Worm (Caenorhabditis elegans): ENCODE results near the gene K05F6.14.

K05F6.14 gene

DNA sequence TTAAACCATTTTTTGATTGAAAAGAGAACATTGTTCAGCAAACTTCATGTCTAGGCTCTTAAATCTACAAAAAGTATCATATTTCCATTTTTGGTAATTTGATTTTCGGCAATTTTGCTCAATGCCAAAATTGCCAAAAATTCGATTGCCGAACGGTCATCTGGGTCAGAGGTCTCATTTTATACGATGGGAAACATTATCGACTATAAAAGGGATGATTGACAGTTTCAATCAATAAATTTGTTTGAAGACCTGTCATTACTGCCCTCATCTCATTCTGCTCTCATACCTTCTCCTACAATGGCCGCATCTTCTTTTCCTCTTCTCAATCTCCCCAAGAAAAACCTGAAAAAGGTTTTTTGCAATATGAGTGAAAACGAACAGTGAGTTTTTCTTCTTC lies at the start of gene K05F6.14:
TSS of gene K05F6.14 (plus strand) at position 301 of the 400 bp plus-strand sequence.
- TF ChIP-seq ztf-4 (tag; optimal IDR thresholded peaks at IDR 0.05) (no peak), eor-1 (tag; optimal IDR thresholded peaks at IDR 0.05) (no peak), lsy-12 (tag; optimal IDR thresholded peaks at IDR 0.05) (no peak), nhr-11 (tag; optimal IDR thresholded peaks at IDR 0.05) (no peak), pqm-1 (tag; optimal IDR thresholded peaks at IDR 0.05) (no peak)

DNA sequence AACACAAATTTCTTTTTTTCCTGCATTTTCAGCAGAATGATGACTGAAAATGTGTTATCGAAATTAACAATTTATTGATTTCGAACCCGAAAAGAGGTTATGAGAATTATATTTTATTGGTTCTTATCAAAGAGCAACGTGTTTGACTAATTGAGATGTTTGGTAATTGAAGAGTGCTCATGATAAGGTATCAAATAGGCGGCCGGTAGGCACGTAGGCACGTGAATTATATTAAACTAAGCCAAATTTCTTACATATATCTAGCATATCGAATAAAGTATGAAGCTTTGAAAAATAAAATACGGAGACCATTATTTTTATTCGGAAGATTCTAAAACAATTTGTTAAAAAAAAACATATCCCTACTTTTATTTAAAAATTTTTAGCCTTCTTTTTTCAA lies 44.6 kb upstream of the K05F6.14 start, which contains the start of gene math-45:
TSS of gene math-45 (minus strand) at position 101 of the 400 bp plus-strand sequence.
- TF ChIP-seq elt-2 (tag; optimal IDR thresholded peaks at IDR 0.05) (peak; percentile 43), snpc-4 (tag; optimal IDR thresholded peaks at IDR 0.05) (no peak)

DNA sequence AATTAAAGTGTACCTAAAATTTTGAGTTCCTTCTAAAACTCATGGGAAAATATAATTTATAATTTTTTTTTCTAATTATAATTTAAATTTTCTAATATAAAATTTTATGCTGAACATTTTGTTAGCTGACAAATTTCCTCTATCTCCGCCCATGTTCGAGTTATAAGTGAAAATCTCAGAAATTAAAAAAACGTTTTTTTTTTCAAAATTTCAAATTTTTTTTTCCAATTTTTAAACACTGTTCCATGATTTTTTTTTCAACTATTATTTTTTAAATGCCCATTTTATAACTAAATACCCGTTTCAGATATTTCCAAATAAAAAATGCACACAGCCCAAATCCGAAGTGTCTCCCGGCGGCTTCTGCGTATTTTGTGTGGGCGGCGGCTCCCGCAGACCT lies 43.0 kb upstream of the K05F6.14 start, which contains the start of gene Y51H7BR.8:
TSS of gene Y51H7BR.8 (plus strand) at position 301 of the 400 bp plus-strand sequence.
- TF ChIP-seq unc-62 (GFP tag; optimal IDR thresholded peaks at IDR 0.05) (no peak), ztf-11 (tag; optimal IDR thresholded peaks at IDR 0.05) (no peak), pqm-1 (tag; optimal IDR thresholded peaks at IDR 0.05) (no peak), zag-1 (tag; optimal IDR thresholded peaks at IDR 0.05) (no peak), ceh-9 (tag; optimal IDR thresholded peaks at IDR 0.05) (no peak), egl-5 (tag; optimal IDR thresholded peaks at IDR 0.05) (no peak), mml-1 (tag; optimal IDR thresholded peaks at IDR 0.05) (no peak), R02D3.7 (tag; optimal IDR thresholded peaks at IDR 0.05) (no peak), nhr-67 (tag; optimal IDR thresholded peaks at IDR 0.05) (no peak), nfya-1 (tag; optimal IDR thresholded peaks at IDR 0.05; ENCODE audit: insufficient read depth) (no peak)

DNA sequence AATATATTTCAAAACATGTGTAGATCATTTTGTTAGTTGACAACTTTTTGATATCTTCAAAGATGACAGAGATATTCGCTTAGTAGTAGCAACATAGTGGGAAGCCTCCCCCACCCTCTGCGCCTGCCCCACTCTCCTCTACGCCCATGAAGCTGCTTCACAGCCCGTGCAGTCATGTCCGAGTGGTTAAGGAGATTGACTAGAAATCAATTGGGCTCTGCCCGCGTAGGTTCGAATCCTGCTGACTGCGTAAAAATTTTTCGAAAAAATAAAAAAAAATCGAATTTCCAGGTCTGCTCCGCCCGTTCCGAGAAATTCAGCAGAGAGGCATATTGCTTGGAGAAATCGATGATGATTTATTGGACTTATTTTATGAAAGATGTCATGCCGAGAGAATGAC lies 42.1 kb upstream of the K05F6.14 start:
- TF ChIP-seq ceh-28 (tag; optimal IDR thresholded peaks at IDR 0.05) (no peak), pha-4 (tag; optimal IDR thresholded peaks at IDR 0.05) (peak; percentile 6), tbx-2 (tag; optimal IDR thresholded peaks at IDR 0.05) (no peak), eor-1 (tag; optimal IDR thresholded peaks at IDR 0.05) (no peak), nhr-25 (tag; optimal IDR thresholded peaks at IDR 0.05) (no peak), sea-2 (GFP tag; optimal IDR thresholded peaks at IDR 0.05) (no peak), R02D3.7 (tag; optimal IDR thresholded peaks at IDR 0.05) (no peak), daf-12 (tag; optimal IDR thresholded peaks at IDR 0.05) (no peak), jun-1 (tag; optimal IDR thresholded peaks at IDR 0.05) (no peak), elt-3 (tag; optimal IDR thresholded peaks at IDR 0.05) (no peak), snpc-4 (tag; optimal IDR thresholded peaks at IDR 0.05) (no peak), ZK546.5 (tag; optimal IDR thresholded peaks at IDR 0.05) (no peak), hmg-11 (tag; optimal IDR thresholded peaks at IDR 0.05) (peak; percentile 89), elt-1 (tag; optimal IDR thresholded peaks at IDR 0.05) (no peak), ztf-4 (tag; optimal IDR thresholded peaks at IDR 0.05) (no peak), nhr-23 (tag; optimal IDR thresholded peaks at IDR 0.05) (no peak), lin-15B (tag; optimal IDR thresholded peaks at IDR 0.05) (no peak), nhr-11 (tag; optimal IDR thresholded peaks at IDR 0.05) (no peak), nhr-43 (tag; optimal IDR thresholded peaks at IDR 0.05; ENCODE audit: poor library complexity, severe bottlenecking) (no peak), nhr-76 (tag; optimal IDR thresholded peaks at IDR 0.05) (no peak), lin-39 (tag; optimal IDR thresholded peaks at IDR 0.05) (peak; percentile 11), ztf-11 (tag; optimal IDR thresholded peaks at IDR 0.05) (no peak), nfya-1 (tag; optimal IDR thresholded peaks at IDR 0.05; ENCODE audit: insufficient read depth) (peak; percentile 40), unc-62 (GFP tag; optimal IDR thresholded peaks at IDR 0.05) (no peak), mml-1 (tag; optimal IDR thresholded peaks at IDR 0.05) (no peak), nhr-67 (tag; optimal IDR thresholded peaks at IDR 0.05) (no peak), elt-2 (tag; optimal IDR thresholded peaks at IDR 0.05) (peak; percentile 34), nhr-77 (tag; optimal IDR thresholded peaks at IDR 0.05) (no peak), nhr-28 (tag; optimal IDR thresholded peaks at IDR 0.05) (no peak), unc-39 (tag; optimal IDR thresholded peaks at IDR 0.05) (no peak), skn-1 (tag; optimal IDR thresholded peaks at IDR 0.05) (no peak), pqm-1 (tag; optimal IDR thresholded peaks at IDR 0.05) (no peak), ama-1 (optimal IDR thresholded peaks at IDR 0.05) (no peak), ceh-9 (tag; optimal IDR thresholded peaks at IDR 0.05) (no peak), mdl-1 (tag; optimal IDR thresholded peaks at IDR 0.05) (no peak), egl-5 (tag; optimal IDR thresholded peaks at IDR 0.05) (no peak), nhr-12 (tag; optimal IDR thresholded peaks at IDR 0.05) (no peak), egl-27 (tag; optimal IDR thresholded peaks at IDR 0.05) (no peak), ceh-16 (tag; optimal IDR thresholded peaks at IDR 0.05) (no peak)
